Worm (Caenorhabditis elegans): ENCODE results near the gene mrps-21.

DNA sequence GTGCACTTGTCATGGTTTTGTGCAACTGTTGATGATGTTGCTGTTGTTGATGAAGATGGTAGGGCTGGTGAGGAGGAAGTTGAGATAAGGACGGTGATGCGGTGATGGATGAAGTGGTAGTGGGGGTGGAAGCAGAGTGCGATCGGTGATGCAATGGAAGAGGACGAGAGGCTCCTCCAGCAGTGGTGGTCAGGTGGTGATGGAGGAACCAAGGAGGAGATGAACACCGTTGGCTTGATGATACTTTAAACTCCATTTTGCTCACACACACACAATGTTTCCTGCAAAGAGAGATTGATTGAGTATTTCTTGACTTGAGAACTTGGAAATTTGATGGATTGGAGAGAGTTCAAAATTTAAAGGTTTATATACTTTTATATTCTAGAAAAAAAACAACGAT, 21.5 kb downstream of the mrps-21 start, which contains the start of gene F19C7.8:
- no peak for TF ChIP-seq fos-1 (tag; optimal IDR thresholded peaks at IDR 0.05)
- no peak for TF ChIP-seq zag-1 (tag; optimal IDR thresholded peaks at IDR 0.05)
- no peak for TF ChIP-seq mdl-1 (tag; optimal IDR thresholded peaks at IDR 0.05)
- TF ChIP-seq nhr-6 (tag; optimal IDR thresholded peaks at IDR 0.05) = no peak
- TF ChIP-seq nhr-237 (tag; optimal IDR thresholded peaks at IDR 0.05) = no peak
- TF ChIP-seq skn-1 (tag; optimal IDR thresholded peaks at IDR 0.05) = no peak

Data from whole organism, L2 larva.